Fruit fly (Drosophila melanogaster) whole organism, embryonic: Measurements from ENCODE around the gene CG9926.

Source experiments
- Adf1 ChIP-seq: fragments of 200-800 bp; sonication (Bioruptor generic); IDR thresholded peaks from 2 replicates; pipeline ENCODE4 v1.3.6; 2022; ENCODE audit warnings: missing biosample characterization, missing genetic modification characterization
- Bdp1 ChIP-seq: fragments of 200-800 bp; sonication (Bioruptor generic); optimal IDR thresholded peaks from 3 replicates; lab custom pipeline; 2016; ENCODE audit warnings: missing biosample characterization, missing genetic modification characterization
- CG11398 ChIP-seq: fragments of 200-800 bp; sonication (Bioruptor generic); optimal IDR thresholded peaks from 2 replicates; lab custom pipeline; 2016; ENCODE audit warnings: missing biosample characterization, missing genetic modification characterization
- CG12071 ChIP-seq: fragments of 200-800 bp; sonication (Bioruptor generic); optimal IDR thresholded peaks from 3 replicates; lab custom pipeline; 2018; ENCODE audit warnings: missing biosample characterization, mild to moderate bottlenecking, missing genetic modification characterization
- CG12659 ChIP-seq: fragments of 200-800 bp; sonication (Bioruptor generic); optimal IDR thresholded peaks from 3 replicates; lab custom pipeline; 2017; ENCODE audit warnings: mild to moderate bottlenecking, missing biosample characterization, missing genetic modification reagents, missing genetic modification characterization
- CG13287 ChIP-seq: fragments of 200-800 bp; sonication (Bioruptor generic); IDR thresholded peaks from 2 replicates; pipeline ENCODE4 v1.3.6; 2022; ENCODE audit warnings: missing biosample characterization, missing genetic modification characterization; ENCODE audit not compliant: partially characterized antibody
- CG14050 ChIP-seq: fragments of 200-800 bp; sonication (Bioruptor generic); IDR thresholded peaks from 3 replicates; pipeline ENCODE4 v1.3.6; 2022; ENCODE audit warnings: missing biosample characterization, missing genetic modification characterization
- CG1529 ChIP-seq: fragments of 200-800 bp; sonication (Bioruptor generic); optimal IDR thresholded peaks from 3 replicates; lab custom pipeline; 2018; ENCODE audit warnings: missing biosample characterization, missing genetic modification characterization
- CG18011 ChIP-seq: fragments of 200-800 bp; sonication (Bioruptor generic); optimal IDR thresholded peaks from 2 replicates; lab custom pipeline; 2017; ENCODE audit warnings: missing biosample characterization, missing genetic modification characterization, mild to moderate bottlenecking, moderate library complexity, missing genotype
- CG18476 ChIP-seq: fragments of 200-800 bp; sonication (Bioruptor generic); optimal IDR thresholded peaks from 2 replicates; lab custom pipeline; 2016; ENCODE audit warnings: missing biosample characterization, mild to moderate bottlenecking, missing genetic modification characterization
- CG2875 ChIP-seq: fragments of 200-800 bp; sonication (Bioruptor generic); optimal IDR thresholded peaks from 2 replicates; lab custom pipeline; 2017; ENCODE audit warnings: missing biosample characterization, mild to moderate bottlenecking, missing genetic modification characterization, missing genetic modification reagents
- CG2889 ChIP-seq: fragments of 200-800 bp; sonication (Bioruptor generic); IDR thresholded peaks from 3 replicates; pipeline ENCODE4 v1.3.6; 2022; ENCODE audit warnings: missing biosample characterization, missing genetic modification characterization
- CG30431 ChIP-seq: fragments of 200-800 bp; sonication (Bioruptor generic); optimal IDR thresholded peaks from 2 replicates; lab custom pipeline; 2017; ENCODE audit warnings: missing biosample characterization, missing genetic modification characterization
- CG31441 ChIP-seq: fragments of 200-800 bp; sonication (Bioruptor generic); IDR thresholded peaks from 2 replicates; pipeline ENCODE4 v1.3.6; 2022; ENCODE audit warnings: missing biosample characterization, missing genetic modification characterization
- CG3163 ChIP-seq: fragments of 200-800 bp; sonication (Bioruptor generic); optimal IDR thresholded peaks from 3 replicates; lab custom pipeline; 2016; ENCODE audit warnings: missing biosample characterization, missing genetic modification characterization
- CG34376 ChIP-seq: fragments of 200-800 bp; sonication (Bioruptor generic); optimal IDR thresholded peaks from 2 replicates; lab custom pipeline; 2018; ENCODE audit warnings: missing biosample characterization, mild to moderate bottlenecking, missing genetic modification characterization
- CG34422 ChIP-seq: fragments of 200-800 bp; sonication (Bioruptor generic); IDR thresholded peaks from 3 replicates; pipeline ENCODE4 v1.3.6; 2022; ENCODE audit warnings: missing biosample characterization, missing genetic modification characterization
- CG4328 ChIP-seq: fragments of 200-800 bp; sonication (Bioruptor generic); optimal IDR thresholded peaks from 3 replicates; lab custom pipeline; 2017; ENCODE audit warnings: missing biosample characterization, missing genetic modification reagents, missing genetic modification characterization
- CG6683 ChIP-seq: fragments of 200-800 bp; sonication (Bioruptor generic); optimal IDR thresholded peaks from 2 replicates; lab custom pipeline; 2017; ENCODE audit warnings: missing biosample characterization, mild to moderate bottlenecking, missing genetic modification characterization, missing genetic modification reagents
- CG9797 ChIP-seq: fragments of 200-800 bp; sonication (Bioruptor generic); optimal IDR thresholded peaks from 3 replicates; lab custom pipeline; 2018; ENCODE audit warnings: missing biosample characterization, mild to moderate bottlenecking, missing genetic modification characterization
- Fer1 ChIP-seq: fragments of 200-800 bp; sonication (Bioruptor generic); optimal IDR thresholded peaks from 2 replicates; lab custom pipeline; 2017; ENCODE audit warnings: missing biosample characterization, mild to moderate bottlenecking, missing genetic modification characterization
- Hr3 ChIP-seq: fragments of 200-800 bp; sonication (Bioruptor generic); optimal IDR thresholded peaks from 3 replicates; lab custom pipeline; 2016; ENCODE audit warnings: missing biosample characterization, missing genetic modification characterization
- Kr ChIP-seq: fragments of 200-800 bp; sonication (Bioruptor generic); optimal IDR thresholded peaks from 2 replicates; lab custom pipeline; 2017; ENCODE audit warnings: missing biosample characterization, mild to moderate bottlenecking, missing genetic modification characterization
- Med ChIP-seq: fragments of 200-800 bp; sonication (Bioruptor generic); peaks from one replicate; lab custom pipeline; 2016; ENCODE audit warnings: missing biosample characterization, missing genetic modification characterization, mild to moderate bottlenecking, inconsistent platforms, moderate library complexity
- Pdp1 ChIP-seq, 2 experiments: fragments of 200-800 bp; sonication (Bioruptor generic); optimal IDR thresholded peaks; 3 replicates each; lab custom pipeline; 2016; ENCODE audit warnings: missing biosample characterization in 2 of 2, missing genetic modification characterization in 2 of 2, mild to moderate bottlenecking in 1 of 2, moderate library complexity in 1 of 2
- Ravus ChIP-seq: fragments of 200-800 bp; sonication (Bioruptor generic); IDR thresholded peaks from 2 replicates; pipeline ENCODE4 v1.3.6; 2022; ENCODE audit warnings: missing biosample characterization, missing genetic modification characterization
- Six4 ChIP-seq: fragments of 200-800 bp; sonication (Bioruptor generic); optimal IDR thresholded peaks from 2 replicates; lab custom pipeline; 2016; ENCODE audit warnings: missing biosample characterization, missing genetic modification characterization
- Sox102F ChIP-seq: fragments of 200-800 bp; sonication (Bioruptor generic); optimal IDR thresholded peaks from 2 replicates; lab custom pipeline; 2018; ENCODE audit warnings: missing biosample characterization, mild to moderate bottlenecking, missing genetic modification characterization, moderate library complexity
- Trl ChIP-seq, 3 experiments: fragments of >200 bp in 2 of 3; fragments of 200-800 bp in 1 of 3; sonication (Bioruptor generic) in 1 of 3; optimal IDR thresholded peaks; 2 replicates in 1 of 3; 3 replicates in 2 of 3; lab custom pipeline; 2016 to 2017; ENCODE audit warnings: missing biosample characterization in 1 of 3, missing genetic modification characterization in 1 of 3
- Xrp1 ChIP-seq: fragments of 200-800 bp; sonication (Bioruptor generic); IDR thresholded peaks from 2 replicates; pipeline ENCODE4 v1.3.6; 2022; ENCODE audit warnings: missing biosample characterization, missing genetic modification characterization
- amos ChIP-seq: fragments of 200-800 bp; sonication (Bioruptor generic); IDR thresholded peaks from 2 replicates; pipeline ENCODE4 v1.3.6; 2022; ENCODE audit warnings: missing biosample characterization, missing genetic modification characterization; ENCODE audit not compliant: partially characterized antibody
- ap ChIP-seq: fragments of 200-800 bp; sonication (Bioruptor generic); IDR thresholded peaks from 2 replicates; pipeline ENCODE4 v1.3.6; 2022; ENCODE audit warnings: missing biosample characterization, missing genetic modification characterization
- ara ChIP-seq: fragments of 200-800 bp; sonication (Bioruptor generic); IDR thresholded peaks from 2 replicates; pipeline ENCODE4 v1.3.6; 2022; ENCODE audit warnings: missing biosample characterization, missing genetic modification characterization
- ci ChIP-seq: fragments of 200-800 bp; sonication (Bioruptor generic); IDR thresholded peaks from 3 replicates; pipeline ENCODE4 v1.3.6; 2022; ENCODE audit warnings: missing biosample characterization, missing genetic modification characterization
- dmrt11E ChIP-seq: fragments of 200-800 bp; sonication (Bioruptor generic); optimal IDR thresholded peaks from 3 replicates; lab custom pipeline; 2018; ENCODE audit warnings: missing biosample characterization, mild to moderate bottlenecking, missing genetic modification characterization, moderate library complexity
- emc ChIP-seq: fragments of 200-800 bp; sonication (Bioruptor generic); optimal IDR thresholded peaks from 2 replicates; lab custom pipeline; 2016; ENCODE audit warnings: missing biosample characterization, missing genetic modification characterization
- eve ChIP-seq, 2 experiments: fragments of >200 bp; optimal IDR thresholded peaks; 2 replicates each; lab custom pipeline; 2017; ENCODE audit warnings: missing biosample characterization in 2 of 2, missing genetic modification characterization in 2 of 2
- fd3F ChIP-seq: fragments of 200-800 bp; sonication (Bioruptor generic); optimal IDR thresholded peaks from 2 replicates; lab custom pipeline; 2018; ENCODE audit warnings: missing biosample characterization, mild to moderate bottlenecking, missing genetic modification characterization, moderate library complexity
- kni ChIP-seq: fragments of 200-800 bp; sonication (Bioruptor generic); optimal IDR thresholded peaks from 3 replicates; lab custom pipeline; 2017; ENCODE audit warnings: mild to moderate bottlenecking, missing biosample characterization, missing genetic modification reagents, missing genetic modification characterization
- lbe ChIP-seq: fragments of 200-800 bp; sonication (Bioruptor generic); optimal IDR thresholded peaks from 2 replicates; lab custom pipeline; 2016; ENCODE audit warnings: missing biosample characterization, mild to moderate bottlenecking, missing genetic modification characterization
- nom ChIP-seq: fragments of 200-800 bp; sonication (Bioruptor generic); optimal IDR thresholded peaks from 2 replicates; lab custom pipeline; 2017; ENCODE audit warnings: missing biosample characterization, missing genetic modification characterization, mild to moderate bottlenecking, moderate library complexity, missing genetic modification reagents
- pfk ChIP-seq: fragments of 200-800 bp; sonication (Bioruptor generic); optimal IDR thresholded peaks from 2 replicates; lab custom pipeline; 2018; ENCODE audit warnings: missing biosample characterization, mild to moderate bottlenecking, missing genetic modification characterization, moderate library complexity
- ranshi ChIP-seq: fragments of 200-800 bp; sonication (Bioruptor generic); IDR thresholded peaks from 2 replicates; pipeline ENCODE4 v1.3.6; 2022; ENCODE audit warnings: missing biosample characterization, missing genetic modification characterization
- sd ChIP-seq: fragments of 200-800 bp; sonication (Bioruptor generic); optimal IDR thresholded peaks from 3 replicates; lab custom pipeline; 2018; ENCODE audit warnings: missing biosample characterization, mild to moderate bottlenecking, missing genetic modification characterization, moderate library complexity
- sens-2 ChIP-seq: fragments of 200-800 bp; sonication (Bioruptor generic); IDR thresholded peaks from 2 replicates; pipeline ENCODE4 v1.3.6; 2022; ENCODE audit warnings: missing biosample characterization, missing genetic modification characterization
- sna ChIP-seq: fragments of 200-800 bp; sonication (Bioruptor generic); IDR thresholded peaks from 2 replicates; pipeline ENCODE4 v1.3.6; 2022; ENCODE audit warnings: missing biosample characterization, missing genetic modification characterization; ENCODE audit not compliant: partially characterized antibody
- sug ChIP-seq: fragments of 200-800 bp; optimal IDR thresholded peaks from 2 replicates; lab custom pipeline; 2019; ENCODE audit warnings: missing biosample characterization, mild to moderate bottlenecking, missing genetic modification characterization, moderate library complexity
- tap ChIP-seq: fragments of 200-800 bp; optimal IDR thresholded peaks from 3 replicates; lab custom pipeline; 2019; ENCODE audit warnings: missing biosample characterization, mild to moderate bottlenecking, missing genetic modification characterization, moderate library complexity
- tin ChIP-seq: fragments of 200-800 bp; sonication (Bioruptor generic); optimal IDR thresholded peaks from 3 replicates; lab custom pipeline; 2016; ENCODE audit warnings: missing biosample characterization, missing genetic modification characterization
- twi ChIP-seq: fragments of 200-800 bp; optimal IDR thresholded peaks from 2 replicates; lab custom pipeline; 2019; ENCODE audit warnings: missing biosample characterization, mild to moderate bottlenecking, missing genetic modification characterization, moderate library complexity
- zfh1 ChIP-seq: fragments of 200-800 bp; sonication (Bioruptor generic); IDR thresholded peaks from 3 replicates; pipeline ENCODE4 v1.3.6; 2022; ENCODE audit warnings: missing biosample characterization, missing genetic modification characterization

The CG9926 gene

dm6 chr3R:13976070-13976492, 25.1 kb upstream of the CG9926 start (continued):
- TF ChIP-seq CG4328 (no peak), CG14050 (GFP tag; lab: Robert Waterston, UW) (no peak), CG6683 (GFP tag; lab: Kevin White, UChicago) (no peak), Pdp1 (GFP tag; optimal IDR thresholded peaks at IDR 0.05; lab: Kevin White, UChicago) (peak in 1 of 2 experiments; percentile 83), CG11398 (GFP tag; lab: Kevin White, UChicago) (no peak), amos (no peak), Ravus (no peak), kni (peak; percentile 92), CG34376 (GFP tag; lab: Kevin White, UChicago) (no peak), CG18011 (GFP tag; lab: Kevin White, UChicago) (no peak), Hr3 (GFP tag; lab: Kevin White, UChicago) (no peak), Xrp1 (GFP tag; lab: Robert Waterston, UW) (no peak), CG13287 (GFP tag; lab: Robert Waterston, UW) (peak; percentile 34), Kr (GFP tag; lab: Kevin White, UChicago) (no peak), CG2889 (no peak), CG2875 (GFP tag; lab: Kevin White, UChicago) (no peak), emc (GFP tag; lab: Kevin White, UChicago) (no peak), Six4 (GFP tag; lab: Kevin White, UChicago) (no peak), pfk (peak; percentile 32), tap (no peak), CG12071 (GFP tag; lab: Kevin White, UChicago) (no peak), CG30431 (GFP tag; lab: Kevin White, UChicago) (no peak), eve (GFP tag; optimal IDR thresholded peaks at IDR 0.05; lab: Kevin White, UChicago) (no peak), CG34422 (GFP tag; lab: Robert Waterston, UW) (no peak), ap (GFP tag; lab: Robert Waterston, UW) (no peak), Fer1 (no peak), lbe (peak; percentile 56), Adf1 (GFP tag; lab: Robert Waterston, UW) (peak; percentile 89), ara (GFP tag; lab: Robert Waterston, UW) (no peak), CG31441 (GFP tag; lab: Robert Waterston, UW) (no peak), CG9797 (no peak), sd (tag; lab: Kevin White, UChicago) (peak; percentile 24), Trl (optimal IDR thresholded peaks at IDR 0.05; lab: Kevin White, UChicago) (peak; percentile 73 to 87), Trl (GFP tag; optimal IDR thresholded peaks at IDR 0.05; lab: Kevin White, UChicago) (no peak), zfh1 (GFP tag; lab: Robert Waterston, UW) (no peak), twi (no peak), ci (GFP tag; lab: Robert Waterston, UW) (peak; percentile 71; the same call in 2 of the 3 replicates), tin (GFP tag; lab: Kevin White, UChicago) (no peak), nom (GFP tag; lab: Kevin White, UChicago) (peak; percentile 25), Sox102F (GFP tag; lab: Kevin White, UChicago) (no peak), ranshi (GFP tag; lab: Robert Waterston, UW) (no peak), CG12659 (GFP tag; lab: Kevin White, UChicago) (no peak), sens-2 (GFP tag; lab: Robert Waterston, UW) (no peak), CG1529 (GFP tag; lab: Kevin White, UChicago) (no peak), fd3F (GFP tag; lab: Kevin White, UChicago) (no peak), sna (GFP tag; lab: Robert Waterston, UW) (no peak), CG18476 (GFP tag; lab: Kevin White, UChicago) (no peak), CG3163 (GFP tag; lab: Kevin White, UChicago) (peak; percentile 87), sug (tag; lab: Kevin White, UChicago) (no peak), Bdp1 (GFP tag; lab: Kevin White, UChicago) (no peak), Med (GFP tag; lab: Kevin White, UChicago) (peak; percentile 50), dmrt11E (tag; lab: Kevin White, UChicago) (no peak)
